Fruit fly (Drosophila melanogaster): ENCODE results near the gene CG33061.

CG33061 gene

DNA sequence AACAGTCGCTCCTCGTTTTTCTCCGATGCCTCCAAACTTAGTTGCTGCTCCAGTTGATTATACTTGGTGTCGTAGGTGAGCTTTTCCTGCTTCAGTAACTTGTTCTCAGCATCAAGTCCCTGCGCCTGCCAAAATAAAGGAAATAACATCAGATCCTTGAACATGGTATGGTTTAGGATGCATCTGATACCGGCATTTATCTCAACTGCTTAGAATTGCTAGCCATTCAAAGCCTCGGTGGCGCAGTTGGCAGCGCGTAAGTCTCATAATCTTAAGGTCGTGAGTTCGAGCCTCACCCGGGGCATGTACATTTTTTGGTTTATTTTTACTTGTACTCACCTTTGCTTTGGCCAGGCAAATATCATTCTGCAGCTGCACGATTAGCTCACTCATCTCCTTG lies 20.1 kb downstream of the CG33061 start:
- TF ChIP-seq jing (GFP tag; optimal IDR thresholded peaks at IDR 0.05) (no peak), CG30020 (tag; optimal IDR thresholded peaks at IDR 0.05) (no peak), CG33213 (GFP tag; optimal IDR thresholded peaks at IDR 0.05) (no peak), D (optimal IDR thresholded peaks at IDR 0.05) (no peak), D (GFP tag; optimal IDR thresholded peaks at IDR 0.05) (no peak), da (GFP tag; optimal IDR thresholded peaks at IDR 0.05) (no peak), Mad (GFP tag; optimal IDR thresholded peaks at IDR 0.05) (no peak), Bdp1 (GFP tag; optimal IDR thresholded peaks at IDR 0.05) (peak; percentile 95), CG7963 (GFP tag; IDR thresholded peaks at IDR 0.05; ENCODE audit: partially characterized antibody) (0 out of 3 replicates have a peak, but pooled peaks have one; percentile 8), Lhr (GFP tag; optimal IDR thresholded peaks at IDR 0.05) (no peak), CG11085 (GFP tag; IDR thresholded peaks at IDR 0.05) (no peak), Med (GFP tag) (peak; percentile 5), HmgZ (tag; optimal IDR thresholded peaks at IDR 0.05) (no peak), hth (optimal IDR thresholded peaks at IDR 0.05) (no peak), Hey (tag; optimal IDR thresholded peaks at IDR 0.05) (no peak), sqz (GFP tag; optimal IDR thresholded peaks at IDR 0.05) (no peak), fd96Cb (tag; optimal IDR thresholded peaks at IDR 0.05) (no peak), CG15479 (GFP tag; optimal IDR thresholded peaks at IDR 0.05) (no peak), CG6791 (GFP tag; IDR thresholded peaks at IDR 0.05; ENCODE audit: partially characterized antibody) (0 out of 3 replicates have a peak, but pooled peaks have one; percentile 43)

DNA sequence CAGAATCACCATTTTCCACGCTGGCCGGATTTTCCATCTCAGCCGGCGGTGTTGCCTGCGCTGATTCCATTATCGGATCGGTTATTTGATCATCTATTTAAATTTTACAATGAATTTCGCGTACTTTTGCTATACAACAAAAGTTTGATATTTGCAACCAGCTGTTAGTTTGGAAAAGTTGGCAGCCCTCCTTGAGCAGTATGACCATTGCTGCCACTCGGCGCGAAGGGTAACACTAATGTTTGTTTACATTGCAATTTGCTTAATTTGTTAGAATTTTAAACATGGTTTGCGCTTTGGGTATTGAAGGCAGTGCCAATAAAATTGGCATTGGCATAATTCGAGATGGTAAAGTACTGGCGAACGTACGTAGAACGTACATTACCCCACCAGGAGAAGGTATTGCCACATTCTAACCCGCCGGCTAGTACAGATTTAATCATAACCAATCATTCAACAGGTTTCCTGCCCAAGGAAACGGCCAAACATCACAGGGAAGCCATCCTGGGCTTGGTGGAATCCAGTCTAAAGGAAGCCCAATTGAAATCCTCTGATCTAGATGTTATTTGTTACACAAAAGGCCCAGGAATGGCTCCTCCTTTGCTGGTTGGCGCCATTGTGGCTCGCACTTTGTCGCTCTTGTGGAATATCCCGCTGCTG lies 22.3 kb downstream of the CG33061 start, which contains the start of the genes Golgin104 and Tcs3:
Gene Golgin104, minus strand, starts transcription at position 182 of the 660 bp plus-strand sequence.
Gene Tcs3, plus strand, starts transcription at position 222 of the 660 bp plus-strand sequence.
- peak; percentile 69 for TF ChIP-seq gfzf (GFP tag; optimal IDR thresholded peaks at IDR 0.05)
- TF ChIP-seq Stat92E (GFP tag; optimal IDR thresholded peaks at IDR 0.05) = peak in 1 of 3 experiments; percentile 80
- no peak for TF ChIP-seq zfh2 (GFP tag; optimal IDR thresholded peaks at IDR 0.05)
- no peak for TF ChIP-seq amos (GFP tag; IDR thresholded peaks at IDR 0.05; ENCODE audit: partially characterized antibody)
- TF ChIP-seq CG3847 (GFP tag; IDR thresholded peaks at IDR 0.05) = peak; percentile 41; the same call in 1 of the 2 replicates
- 0 out of 3 replicates have a peak, but pooled peaks have one; percentile 21 for TF ChIP-seq otp (GFP tag; IDR thresholded peaks at IDR 0.05)
- no peak for TF ChIP-seq CG12104 (GFP tag; optimal IDR thresholded peaks at IDR 0.05)
- TF ChIP-seq MESR4 (GFP tag; optimal IDR thresholded peaks at IDR 0.05) = peak; percentile 56
- TF ChIP-seq CG34422 (GFP tag; IDR thresholded peaks at IDR 0.05) = peak; percentile 49; the same call in 1 of the 3 replicates
- TF ChIP-seq CG4617 (GFP tag; optimal IDR thresholded peaks at IDR 0.05; ENCODE audit: borderline replicate concordance) = peak; percentile 82
- no peak for TF ChIP-seq CG13296 (GFP tag; optimal IDR thresholded peaks at IDR 0.05)
- no peak for TF ChIP-seq Max (GFP tag; optimal IDR thresholded peaks at IDR 0.05)
- peak; percentile 38; the same call in 1 of the 2 replicates for TF ChIP-seq Scr (GFP tag; IDR thresholded peaks at IDR 0.05; ENCODE audit: partially characterized antibody)
- no peak for TF ChIP-seq bowl (GFP tag; IDR thresholded peaks at IDR 0.05)
- TF ChIP-seq Sin3A (optimal IDR thresholded peaks at IDR 0.05) = peak; percentile 69
- no peak for TF ChIP-seq so (GFP tag; IDR thresholded peaks at IDR 0.05)
- TF ChIP-seq h (optimal IDR thresholded peaks at IDR 0.05) = no peak
- peak; percentile 3 for TF ChIP-seq CG10267 (tag; optimal IDR thresholded peaks at IDR 0.05)
- no peak for TF ChIP-seq cad (GFP tag; optimal IDR thresholded peaks at IDR 0.05)
- no peak for TF ChIP-seq CG17385 (GFP tag; optimal IDR thresholded peaks at IDR 0.05)
- TF ChIP-seq CG11398 (GFP tag; optimal IDR thresholded peaks at IDR 0.05) = no peak
- no peak for TF ChIP-seq Aef1 (GFP tag; IDR thresholded peaks at IDR 0.05)
- TF ChIP-seq grn (GFP tag; optimal IDR thresholded peaks at IDR 0.05) = no peak
- TF ChIP-seq vvl (GFP tag; IDR thresholded peaks at IDR 0.05) = peak; percentile 19; the same call in 1 of the 2 replicates
- TF ChIP-seq Xrp1 (GFP tag; IDR thresholded peaks at IDR 0.05) = no peak
- TF ChIP-seq ATbp (GFP tag; optimal IDR thresholded peaks at IDR 0.05) = no peak
- no peak for TF ChIP-seq CG14014 (GFP tag; IDR thresholded peaks at IDR 0.05)
- TF ChIP-seq CG18476 (GFP tag; optimal IDR thresholded peaks at IDR 0.05) = no peak
- TF ChIP-seq da (GFP tag; optimal IDR thresholded peaks at IDR 0.05) = no peak
- TF ChIP-seq nmo (GFP tag; optimal IDR thresholded peaks at IDR 0.05) = peak; percentile 8
- TF ChIP-seq C15 (GFP tag; IDR thresholded peaks at IDR 0.05) = no peak
- TF ChIP-seq zen (tag; optimal IDR thresholded peaks at IDR 0.05) = peak; percentile 73
